Fruit fly (Drosophila melanogaster) whole organism, embryonic: ENCODE results near the gene holn1.
A peak's percentile ranks its signal among the peaks of the same experiment; 100 is the strongest.

Source experiments
- CG11085 ChIP-seq: fragments of 200-800 bp; sonication (Bioruptor generic); IDR thresholded peaks from 2 replicates; pipeline ENCODE4 v1.3.6; 2022; ENCODE audit warnings: missing biosample characterization, missing genetic modification characterization
- CG11456 ChIP-seq: fragments of 200-800 bp; sonication (Bioruptor generic); IDR thresholded peaks from 3 replicates; pipeline ENCODE4 v1.3.6; 2022; ENCODE audit warnings: missing biosample characterization, missing genetic modification characterization
- CG13287 ChIP-seq: fragments of 200-800 bp; sonication (Bioruptor generic); IDR thresholded peaks from 2 replicates; pipeline ENCODE4 v1.3.6; 2022; ENCODE audit warnings: missing biosample characterization, missing genetic modification characterization; ENCODE audit not compliant: partially characterized antibody
- CG1529 ChIP-seq: fragments of 200-800 bp; sonication (Bioruptor generic); optimal IDR thresholded peaks from 3 replicates; lab custom pipeline; 2018; ENCODE audit warnings: missing biosample characterization, missing genetic modification characterization
- CG17802 ChIP-seq: fragments of 200-800 bp; sonication (Bioruptor generic); optimal IDR thresholded peaks from 2 replicates; lab custom pipeline; 2018; ENCODE audit warnings: missing biosample characterization, mild to moderate bottlenecking, missing genetic modification characterization, moderate library complexity
- CG30431 ChIP-seq: fragments of 200-800 bp; sonication (Bioruptor generic); optimal IDR thresholded peaks from 2 replicates; lab custom pipeline; 2017; ENCODE audit warnings: missing biosample characterization, missing genetic modification characterization
- CG31365 ChIP-seq: fragments of 200-800 bp; sonication (Bioruptor generic); optimal IDR thresholded peaks from 2 replicates; lab custom pipeline; 2018; ENCODE audit warnings: missing biosample characterization, mild to moderate bottlenecking, missing genetic modification characterization
- CG32772 ChIP-seq: fragments of 200-800 bp; sonication (Bioruptor generic); IDR thresholded peaks from 2 replicates; pipeline ENCODE4 v1.3.6; 2022; ENCODE audit warnings: missing biosample characterization, missing genetic modification characterization
- CG33557 ChIP-seq: fragments of 200-800 bp; sonication (Bioruptor generic); optimal IDR thresholded peaks from 2 replicates; lab custom pipeline; 2019; ENCODE audit warnings: missing biosample characterization, mild to moderate bottlenecking, missing genetic modification characterization, moderate library complexity
- CG4282 ChIP-seq: fragments of 200-800 bp; sonication (Bioruptor generic); optimal IDR thresholded peaks from 2 replicates; lab custom pipeline; 2016; ENCODE audit warnings: missing biosample characterization, missing genetic modification characterization
- CG4617 ChIP-seq: fragments of 200-800 bp; sonication (Bioruptor generic); optimal IDR thresholded peaks from 3 replicates; lab custom pipeline; 2016; ENCODE audit warnings: missing biosample characterization, missing genetic modification characterization, borderline replicate concordance
- CG5180 ChIP-seq: fragments of 200-800 bp; sonication (Bioruptor generic); optimal IDR thresholded peaks from 3 replicates; lab custom pipeline; 2017; ENCODE audit warnings: missing biosample characterization, missing genetic modification characterization, mild to moderate bottlenecking, moderate library complexity, missing genetic modification reagents
- CG8281 ChIP-seq: fragments of 200-800 bp; sonication (Bioruptor generic); optimal IDR thresholded peaks from 2 replicates; lab custom pipeline; 2018; ENCODE audit warnings: missing biosample characterization, mild to moderate bottlenecking, missing genetic modification characterization, moderate library complexity
- Deaf1 ChIP-seq: fragments of 200-800 bp; optimal IDR thresholded peaks from 3 replicates; lab custom pipeline; 2019; ENCODE audit warnings: missing biosample characterization, mild to moderate bottlenecking, missing genetic modification characterization, moderate library complexity
- Dref ChIP-seq: fragments of 200-800 bp; sonication (Bioruptor generic); IDR thresholded peaks from 2 replicates; pipeline ENCODE4 v1.3.6; 2022; ENCODE audit warnings: missing biosample characterization, missing genetic modification characterization
- E2f2 ChIP-seq: fragments of 200-800 bp; sonication (Bioruptor generic); IDR thresholded peaks from 2 replicates; pipeline ENCODE4 v1.3.6; 2022; ENCODE audit warnings: missing biosample characterization, missing genetic modification characterization
- ERR ChIP-seq: fragments of 200-800 bp; sonication (Bioruptor generic); optimal IDR thresholded peaks from 2 replicates; lab custom pipeline; 2016; ENCODE audit warnings: missing biosample characterization, missing genetic modification characterization
- H2.0 ChIP-seq: fragments of 200-800 bp; sonication (Bioruptor generic); IDR thresholded peaks from 2 replicates; pipeline ENCODE4 v1.3.6; 2022; ENCODE audit warnings: missing biosample characterization, missing genetic modification characterization
- HLH3B ChIP-seq: fragments of 200-800 bp; sonication (Bioruptor generic); IDR thresholded peaks from 2 replicates; pipeline ENCODE4 v1.3.6; 2022; ENCODE audit warnings: missing biosample characterization, missing genetic modification characterization
- HLH4C ChIP-seq: fragments of 200-800 bp; sonication (Bioruptor generic); IDR thresholded peaks from 3 replicates; pipeline ENCODE4 v1.3.6; 2022; ENCODE audit warnings: missing biosample characterization, missing genetic modification characterization; ENCODE audit not compliant: partially characterized antibody
- Med ChIP-seq: fragments of 200-800 bp; sonication (Bioruptor generic); peaks from one replicate; lab custom pipeline; 2016; ENCODE audit warnings: missing biosample characterization, missing genetic modification characterization, mild to moderate bottlenecking, inconsistent platforms, moderate library complexity
- Mrtf ChIP-seq: fragments of 200-800 bp; sonication (Bioruptor generic); IDR thresholded peaks from 3 replicates; pipeline ENCODE4 v1.3.6; 2022; ENCODE audit warnings: missing biosample characterization, missing genetic modification characterization
- Nf-YC ChIP-seq: fragments of 200-800 bp; optimal IDR thresholded peaks from 3 replicates; lab custom pipeline; 2019; ENCODE audit warnings: missing biosample characterization, mild to moderate bottlenecking, missing genetic modification characterization, moderate library complexity
- Sry-δ ChIP-seq: fragments of 200-800 bp; sonication (Bioruptor generic); optimal IDR thresholded peaks from 2 replicates; lab custom pipeline; 2016; ENCODE audit warnings: missing biosample characterization, missing genetic modification characterization
- TFAM ChIP-seq: fragments of 200-800 bp; sonication (Bioruptor generic); optimal IDR thresholded peaks from 2 replicates; lab custom pipeline; 2017; ENCODE audit warnings: missing biosample characterization, missing genetic modification characterization, inconsistent platforms
- ab ChIP-seq: fragments of 200-800 bp; sonication (Bioruptor generic); optimal IDR thresholded peaks from 2 replicates; lab custom pipeline; 2016; ENCODE audit warnings: missing biosample characterization, missing genetic modification characterization
- ac ChIP-seq: fragments of 200-800 bp; sonication (Bioruptor generic); optimal IDR thresholded peaks from 3 replicates; lab custom pipeline; 2017; ENCODE audit warnings: missing biosample characterization, mild to moderate bottlenecking, missing genetic modification characterization
- al ChIP-seq: fragments of 200-800 bp; sonication (Bioruptor generic); IDR thresholded peaks from 2 replicates; pipeline ENCODE4 v1.3.6; 2022; ENCODE audit warnings: missing biosample characterization, missing genetic modification characterization
- amos ChIP-seq: fragments of 200-800 bp; sonication (Bioruptor generic); IDR thresholded peaks from 2 replicates; pipeline ENCODE4 v1.3.6; 2022; ENCODE audit warnings: missing biosample characterization, missing genetic modification characterization; ENCODE audit not compliant: partially characterized antibody
- bab2 ChIP-seq: fragments of 200-800 bp; sonication (Bioruptor generic); optimal IDR thresholded peaks from 2 replicates; lab custom pipeline; 2016; ENCODE audit warnings: missing biosample characterization, missing genetic modification characterization
- bbx ChIP-seq: fragments of 200-800 bp; sonication (Bioruptor generic); IDR thresholded peaks from 2 replicates; pipeline ENCODE4 v1.3.6; 2022; ENCODE audit warnings: missing biosample characterization, missing genetic modification characterization; ENCODE audit not compliant: partially characterized antibody
- bsh ChIP-seq, 2 experiments: fragments of 200-800 bp; sonication (Bioruptor generic); optimal IDR thresholded peaks; 2 replicates each; lab custom pipeline; 2017 to 2018; ENCODE audit warnings: mild to moderate bottlenecking in 2 of 2, missing biosample characterization in 2 of 2, missing genetic modification characterization in 2 of 2, moderate library complexity in 1 of 2
- da ChIP-seq: fragments of 200-800 bp; sonication (Bioruptor generic); optimal IDR thresholded peaks from 2 replicates; lab custom pipeline; 2016; ENCODE audit warnings: missing biosample characterization, missing genetic modification characterization
- dmrt99B ChIP-seq: fragments of 200-800 bp; sonication (Bioruptor generic); optimal IDR thresholded peaks from 2 replicates; lab custom pipeline; 2018; ENCODE audit warnings: missing biosample characterization, mild to moderate bottlenecking, missing genetic modification characterization, moderate library complexity
- ewg ChIP-seq: fragments of 200-800 bp; sonication (Bioruptor generic); optimal IDR thresholded peaks from 3 replicates; lab custom pipeline; 2017; ENCODE audit warnings: mild to moderate bottlenecking, missing biosample characterization, missing genetic modification reagents, missing genetic modification characterization
- fd102C ChIP-seq: fragments of 200-800 bp; sonication (Bioruptor generic); optimal IDR thresholded peaks from 2 replicates; lab custom pipeline; 2018; ENCODE audit warnings: missing biosample characterization, mild to moderate bottlenecking, missing genetic modification characterization, moderate library complexity
- fru ChIP-seq: fragments of >200 bp; optimal IDR thresholded peaks from 2 replicates; lab custom pipeline; 2017
- gcm ChIP-seq: fragments of 200-800 bp; sonication (Bioruptor generic); optimal IDR thresholded peaks from 2 replicates; lab custom pipeline; 2019; ENCODE audit warnings: missing biosample characterization, mild to moderate bottlenecking, missing genetic modification characterization, moderate library complexity
- gfzf ChIP-seq: fragments of 200-800 bp; sonication (Bioruptor generic); optimal IDR thresholded peaks from 2 replicates; lab custom pipeline; 2016; ENCODE audit warnings: missing biosample characterization, mild to moderate bottlenecking, missing genetic modification characterization, moderate library complexity
- gt ChIP-seq: fragments of 200-800 bp; sonication (Bioruptor generic); IDR thresholded peaks from 2 replicates; pipeline ENCODE4 v1.3.6; 2022; ENCODE audit warnings: missing biosample characterization, missing genetic modification characterization
- hbn ChIP-seq: fragments of 200-800 bp; sonication (Bioruptor generic); IDR thresholded peaks from 2 replicates; pipeline ENCODE4 v1.3.6; 2022; ENCODE audit warnings: missing biosample characterization, missing genetic modification characterization; ENCODE audit not compliant: partially characterized antibody
- insv ChIP-seq, 2 experiments: fragments of 200-800 bp; sonication (Bioruptor generic); optimal IDR thresholded peaks; 3 replicates each; lab custom pipeline; 2016 to 2018; ENCODE audit warnings: missing biosample characterization in 2 of 2, missing genetic modification characterization in 2 of 2
- mld ChIP-seq: fragments of 200-800 bp; sonication (Bioruptor generic); IDR thresholded peaks from 3 replicates; pipeline ENCODE4 v1.3.6; 2022; ENCODE audit warnings: missing biosample characterization, missing genetic modification characterization; ENCODE audit not compliant: partially characterized antibody
- nerfin-1 ChIP-seq: fragments of 200-800 bp; sonication (Bioruptor generic); optimal IDR thresholded peaks from 3 replicates; lab custom pipeline; 2019; ENCODE audit warnings: missing biosample characterization, mild to moderate bottlenecking, missing genetic modification characterization, moderate library complexity
- sens-2 ChIP-seq: fragments of 200-800 bp; sonication (Bioruptor generic); IDR thresholded peaks from 2 replicates; pipeline ENCODE4 v1.3.6; 2022; ENCODE audit warnings: missing biosample characterization, missing genetic modification characterization
- sisA ChIP-seq: fragments of 200-800 bp; sonication (Bioruptor generic); IDR thresholded peaks from 2 replicates; pipeline ENCODE4 v1.3.6; 2022; ENCODE audit warnings: missing biosample characterization, missing genetic modification characterization
- stwl ChIP-seq: fragments of 200-800 bp; sonication (Bioruptor generic); optimal IDR thresholded peaks from 3 replicates; lab custom pipeline; 2018; ENCODE audit warnings: missing biosample characterization, mild to moderate bottlenecking, missing genetic modification characterization, moderate library complexity
- trem ChIP-seq: fragments of 200-800 bp; optimal IDR thresholded peaks from 3 replicates; lab custom pipeline; 2019; ENCODE audit warnings: missing biosample characterization, mild to moderate bottlenecking, missing genetic modification characterization, moderate library complexity
- twi ChIP-seq: fragments of 200-800 bp; optimal IDR thresholded peaks from 2 replicates; lab custom pipeline; 2019; ENCODE audit warnings: missing biosample characterization, mild to moderate bottlenecking, missing genetic modification characterization, moderate library complexity
- vnd ChIP-seq: fragments of 200-800 bp; sonication (Bioruptor generic); IDR thresholded peaks from 3 replicates; pipeline ENCODE4 v1.3.6; 2022; ENCODE audit warnings: missing biosample characterization, missing genetic modification characterization; ENCODE audit not compliant: partially characterized antibody
- zen2 ChIP-seq: fragments of 200-800 bp; sonication (Bioruptor generic); IDR thresholded peaks from 3 replicates; pipeline ENCODE4 v1.3.6; 2022; ENCODE audit warnings: missing biosample characterization, missing genetic modification characterization; ENCODE audit not compliant: partially characterized antibody

Gene holn1

DNA sequence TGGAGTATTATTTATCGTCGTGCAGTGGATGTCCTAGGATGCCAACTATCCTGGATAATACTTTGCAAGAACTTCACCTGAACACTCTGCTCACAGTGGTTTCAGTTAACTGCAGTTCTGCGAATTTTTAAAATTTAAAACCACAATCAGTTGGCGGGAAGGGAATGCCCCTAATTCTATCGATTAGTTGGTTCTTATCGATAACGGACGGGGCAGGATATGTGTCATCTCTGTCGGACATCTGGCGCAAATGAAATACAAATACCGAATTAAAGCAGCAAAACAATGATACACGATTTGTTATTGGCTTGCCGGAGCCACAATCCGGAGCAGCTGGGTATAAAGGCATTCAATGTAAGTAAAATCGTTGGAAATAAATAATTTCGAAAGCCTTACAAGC lies 47.3 kb downstream of the holn1 start, which contains the start of gene Grip75 (continued):
- no peak for TF ChIP-seq ERR (GFP tag; lab: Kevin White, UChicago)
- TF ChIP-seq dmrt99B: no peak
- TF ChIP-seq sens-2 (GFP tag; lab: Robert Waterston, UW): no peak
- no peak for TF ChIP-seq bab2 (GFP tag; lab: Kevin White, UChicago)
- TF ChIP-seq ewg (GFP tag; lab: Kevin White, UChicago): no peak
- TF ChIP-seq mld (GFP tag; lab: Robert Waterston, UW): 0 out of 3 replicates have a peak, but pooled peaks have one; percentile 18
- peak; percentile 32 for TF ChIP-seq twi
- TF ChIP-seq CG13287: peak; percentile 74
- TF ChIP-seq CG32772 (GFP tag; lab: Robert Waterston, UW): no peak
- TF ChIP-seq nerfin-1: peak; percentile 15
- peak; percentile 51; the same call in 2 of the 3 replicates for TF ChIP-seq zen2 (GFP tag; lab: Robert Waterston, UW)
- TF ChIP-seq al (GFP tag; lab: Robert Waterston, UW): no peak
- no peak for TF ChIP-seq CG11456
- no peak for TF ChIP-seq fru (lab: Kevin White, UChicago)
- peak; percentile 86 for TF ChIP-seq Sry-δ (GFP tag; lab: Kevin White, UChicago)
- TF ChIP-seq stwl (tag; lab: Kevin White, UChicago): peak; percentile 53
- no peak for TF ChIP-seq TFAM (GFP tag; lab: Kevin White, UChicago)
- TF ChIP-seq CG11085: no peak
- TF ChIP-seq bsh (GFP tag; optimal IDR thresholded peaks at IDR 0.05; lab: Kevin White, UChicago): no peak
- TF ChIP-seq CG8281 (tag; lab: Kevin White, UChicago): no peak
- peak; percentile 66 for TF ChIP-seq Med (GFP tag; lab: Kevin White, UChicago)
- TF ChIP-seq trem: no peak
- TF ChIP-seq CG30431 (GFP tag; lab: Kevin White, UChicago): no peak
- TF ChIP-seq ac (GFP tag; lab: Kevin White, UChicago): no peak
- TF ChIP-seq amos: peak; percentile 67
- no peak for TF ChIP-seq H2.0
- no peak for TF ChIP-seq fd102C (GFP tag; lab: Kevin White, UChicago)
- no peak for TF ChIP-seq gt (GFP tag; lab: Robert Waterston, UW)
- no peak for TF ChIP-seq Nf-YC (tag; lab: Kevin White, UChicago)
- no peak for TF ChIP-seq gcm (GFP tag; lab: Kevin White, UChicago)
- no peak for TF ChIP-seq da (GFP tag; lab: Kevin White, UChicago)
- TF ChIP-seq HLH4C (GFP tag; lab: Robert Waterston, UW): peak; percentile 32; the same call in 1 of the 3 replicates
- TF ChIP-seq Deaf1 (tag; lab: Kevin White, UChicago): no peak
- no peak for TF ChIP-seq HLH3B (GFP tag; lab: Robert Waterston, UW)
- TF ChIP-seq CG5180 (GFP tag; lab: Kevin White, UChicago): no peak
- no peak for TF ChIP-seq sisA (GFP tag; lab: Robert Waterston, UW)
- peak; percentile 62 for TF ChIP-seq bbx
- TF ChIP-seq Mrtf (GFP tag; lab: Robert Waterston, UW): no peak
- no peak for TF ChIP-seq CG17802 (tag; lab: Kevin White, UChicago)
- TF ChIP-seq CG1529: no peak
- TF ChIP-seq hbn (GFP tag; lab: Robert Waterston, UW): 0 out of 2 replicates have a peak, but pooled peaks have one; percentile 22
- no peak for TF ChIP-seq CG33557 (GFP tag; lab: Kevin White, UChicago)
- TF ChIP-seq vnd: no peak
- TF ChIP-seq gfzf (GFP tag; lab: Kevin White, UChicago): peak; percentile 11
- no peak for TF ChIP-seq CG31365 (tag; lab: Kevin White, UChicago)
- no peak for TF ChIP-seq insv (GFP tag; optimal IDR thresholded peaks at IDR 0.05; lab: Kevin White, UChicago)
- TF ChIP-seq E2f2 (GFP tag; lab: Robert Waterston, UW): peak; percentile 94
- no peak for TF ChIP-seq CG4617
- no peak for TF ChIP-seq ab
- peak; percentile 81 for TF ChIP-seq Dref
- TF ChIP-seq CG4282 (GFP tag; lab: Kevin White, UChicago): no peak
